Worm (Caenorhabditis elegans) whole organism, L4 larva: ENCODE results near the gene F19G12.9.

Source experiments
- D1046.2 ChIP-seq: fragments of 200-800 bp; sonication (Bioruptor generic); IDR thresholded peaks from 2 replicates; pipeline ENCODE4 v1.3.6; 2022; ENCODE audit warnings: missing genetic modification characterization, missing compliant biosample characterization
- F26F4.8 ChIP-seq: fragments of 200-800 bp; sonication (Bioruptor generic); conservative IDR thresholded peaks from 2 replicates; pipeline ENCODE4 v1.3.6; 2022; ENCODE audit warnings: missing genetic modification characterization, missing compliant biosample characterization
- F44E2.7 ChIP-seq: fragments of 200-800 bp; sonication (Bioruptor generic); IDR thresholded peaks from 2 replicates; pipeline ENCODE4 v2.1.2; 2022; ENCODE audit warnings: missing genetic modification characterization, missing compliant biosample characterization
- T26A8.4 ChIP-seq: fragments of 200-800 bp; sonication (Bioruptor generic); IDR thresholded peaks from 2 replicates; pipeline ENCODE4 v1.3.6; 2022; ENCODE audit warnings: missing genetic modification characterization, missing compliant biosample characterization
- Y105C5A.15 ChIP-seq: fragments of 200-800 bp; sonication (Bioruptor generic); IDR thresholded peaks from 2 replicates; pipeline ENCODE4 v1.3.6; 2022; ENCODE audit warnings: missing genetic modification characterization, missing compliant biosample characterization
- Y48G9A.11 ChIP-seq: fragments of 200-800 bp; sonication (Bioruptor generic); IDR thresholded peaks from 2 replicates; pipeline ENCODE4 v1.3.6; 2022; ENCODE audit warnings: missing genetic modification reagents, missing genetic modification characterization, missing compliant biosample characterization
- Y75B8A.6 ChIP-seq: fragments of 200-800 bp; sonication (Bioruptor generic); IDR thresholded peaks from 2 replicates; pipeline ENCODE4 v1.3.6; 2022; ENCODE audit warnings: missing genetic modification reagents, missing genetic modification characterization, missing compliant biosample characterization
- ZK337.2 ChIP-seq: fragments of 200-800 bp; sonication (Bioruptor generic); IDR thresholded peaks from 2 replicates; pipeline ENCODE4 v1.3.6; 2022; ENCODE audit warnings: missing genetic modification reagents, missing genetic modification characterization, missing compliant biosample characterization
- ZK546.5 ChIP-seq, 2 experiments: sonication (generic microtip); optimal IDR thresholded peaks; 2 replicates each; lab custom pipeline; 2017; ENCODE audit warnings: missing biosample characterization in 2 of 2, missing genetic modification characterization in 2 of 2
- aly-2 ChIP-seq: sonication (generic microtip); optimal IDR thresholded peaks from 2 replicates; lab custom pipeline; 2018; ENCODE audit warnings: missing biosample characterization, missing genetic modification characterization
- ceh-28 ChIP-seq: fragments of 150-350 bp; optimal IDR thresholded peaks from 2 replicates; lab custom pipeline; 2014; ENCODE audit warnings: missing biosample characterization, missing genetic modification reagents, missing genetic modification characterization
- ceh-62 ChIP-seq: sonication (generic microtip); optimal IDR thresholded peaks from 2 replicates; lab custom pipeline; 2017; ENCODE audit warnings: missing biosample characterization, missing genetic modification characterization
- ceh-82 ChIP-seq: sonication (generic microtip); optimal IDR thresholded peaks from 2 replicates; lab custom pipeline; 2017; ENCODE audit warnings: missing biosample characterization, missing genetic modification characterization
- dmd-6 ChIP-seq: fragments of 200-800 bp; sonication (Bioruptor generic); IDR thresholded peaks from 2 replicates; pipeline ENCODE4 v1.3.6; 2022; ENCODE audit warnings: missing genetic modification reagents, missing genetic modification characterization, missing compliant biosample characterization
- dmd-8 ChIP-seq: fragments of 200-800 bp; sonication (Bioruptor generic); IDR thresholded peaks from 2 replicates; pipeline ENCODE4 v1.3.6; 2022; ENCODE audit warnings: missing genetic modification characterization, missing compliant biosample characterization
- dpl-1 ChIP-seq: fragments of 150-350 bp; optimal IDR thresholded peaks from 2 replicates; lab custom pipeline; 2014; ENCODE audit warnings: missing biosample characterization, missing genetic modification reagents, missing genetic modification characterization
- dve-1 ChIP-seq: sonication (generic microtip); optimal IDR thresholded peaks from 2 replicates; lab custom pipeline; 2017; ENCODE audit warnings: antibody characterized with exemption, mild to moderate bottlenecking, missing genetic modification characterization, missing compliant biosample characterization; ENCODE audit not compliant: insufficient read depth
- egl-27 ChIP-seq: sonication (generic microtip); optimal IDR thresholded peaks from 3 replicates; lab custom pipeline; 2017; ENCODE audit warnings: missing biosample characterization, missing genetic modification reagents, missing genetic modification characterization
- fos-1 ChIP-seq: fragments of 150-350 bp; optimal IDR thresholded peaks from 2 replicates; lab custom pipeline; 2014; ENCODE audit warnings: missing biosample characterization, missing genetic modification characterization
- gei-8 ChIP-seq: fragments of 200-800 bp; sonication (Bioruptor generic); optimal IDR thresholded peaks from 2 replicates; lab custom pipeline; 2018; ENCODE audit warnings: mild to moderate bottlenecking, missing genetic modification characterization, missing compliant biosample characterization
- hlh-11 ChIP-seq: fragments of 200-800 bp; sonication (Bioruptor generic); optimal IDR thresholded peaks from 2 replicates; lab custom pipeline; 2018; ENCODE audit warnings: mild to moderate bottlenecking, missing genetic modification characterization, missing compliant biosample characterization
- hlh-30 ChIP-seq: sonication (generic microtip); optimal IDR thresholded peaks from 2 replicates; lab custom pipeline; 2017; ENCODE audit warnings: antibody characterized with exemption, mild to moderate bottlenecking, missing genetic modification characterization, missing compliant biosample characterization; ENCODE audit not compliant: insufficient read depth
- lin-1 ChIP-seq: fragments of 200-800 bp; sonication (Bioruptor generic); IDR thresholded peaks from 2 replicates; pipeline ENCODE4 v1.3.6; 2022; ENCODE audit warnings: missing genetic modification reagents, missing genetic modification characterization, missing compliant biosample characterization
- lin-15B ChIP-seq: fragments of 150-350 bp; sonication (generic microtip); optimal IDR thresholded peaks from 3 replicates; lab custom pipeline; 2014; ENCODE audit warnings: missing biosample characterization, missing genetic modification characterization
- lin-29 ChIP-seq: fragments of 200-800 bp; sonication (Bioruptor generic); IDR thresholded peaks from 2 replicates; pipeline ENCODE4 v1.3.6; 2022; ENCODE audit warnings: missing genetic modification reagents, missing genetic modification characterization, missing compliant biosample characterization
- lir-3 ChIP-seq: sonication (generic microtip); optimal IDR thresholded peaks from 2 replicates; lab custom pipeline; 2016; ENCODE audit warnings: mild to moderate bottlenecking, missing genetic modification characterization, missing compliant biosample characterization
- madf-5 ChIP-seq, 2 experiments: fragments of 200-800 bp; sonication (Bioruptor generic); IDR thresholded peaks; 2 replicates each; pipeline ENCODE4 v1.3.6; 2022; ENCODE audit warnings: missing compliant biosample characterization in 2 of 2, missing genetic modification characterization in 2 of 2
- mep-1 ChIP-seq: fragments of 150-350 bp; sonication (generic microtip); optimal IDR thresholded peaks from 3 replicates; lab custom pipeline; 2014; ENCODE audit warnings: missing biosample characterization, missing genetic modification characterization
- mxl-3 ChIP-seq: fragments of 200-800 bp; sonication (Bioruptor generic); optimal IDR thresholded peaks from 2 replicates; lab custom pipeline; 2018; ENCODE audit warnings: mild to moderate bottlenecking, missing genetic modification characterization, missing compliant biosample characterization
- nhr-102 ChIP-seq: sonication (generic microtip); optimal IDR thresholded peaks from 2 replicates; lab custom pipeline; 2016; ENCODE audit warnings: mild to moderate bottlenecking, missing genetic modification characterization, moderate library complexity, missing compliant biosample characterization
- nhr-11 ChIP-seq: fragments of 150-350 bp; optimal IDR thresholded peaks from 2 replicates; lab custom pipeline; 2014; ENCODE audit warnings: missing biosample characterization, missing genetic modification characterization
- nhr-111 ChIP-seq: fragments of 200-800 bp; sonication (Bioruptor generic); optimal IDR thresholded peaks from 2 replicates; lab custom pipeline; 2018; ENCODE audit warnings: mild to moderate bottlenecking, missing genetic modification characterization, missing compliant biosample characterization
- nhr-25 ChIP-seq: sonication (generic microtip); optimal IDR thresholded peaks from 2 replicates; lab custom pipeline; 2017; ENCODE audit warnings: missing genetic modification characterization, mild to moderate bottlenecking, missing compliant biosample characterization, antibody characterized with exemption, moderate library complexity, borderline replicate concordance; ENCODE audit not compliant: insufficient read depth
- nhr-28 ChIP-seq: fragments of 150-350 bp; optimal IDR thresholded peaks from 2 replicates; lab custom pipeline; 2014; ENCODE audit warnings: missing biosample characterization, missing genetic modification characterization
- nhr-41 ChIP-seq: fragments of 200-800 bp; sonication (Bioruptor generic); IDR thresholded peaks from 2 replicates; pipeline ENCODE4 v1.3.6; 2022; ENCODE audit warnings: missing genetic modification reagents, missing genetic modification characterization, missing compliant biosample characterization
- nhr-42 ChIP-seq: fragments of 200-800 bp; sonication (Bioruptor generic); IDR thresholded peaks from 2 replicates; pipeline ENCODE4 v1.3.6; 2022; ENCODE audit warnings: missing genetic modification characterization, missing compliant biosample characterization
- nhr-48 ChIP-seq: sonication (generic microtip); optimal IDR thresholded peaks from 2 replicates; lab custom pipeline; 2016; ENCODE audit warnings: mild to moderate bottlenecking, missing genetic modification characterization, missing compliant biosample characterization
- nhr-6 ChIP-seq: fragments of 150-350 bp; optimal IDR thresholded peaks from 2 replicates; lab custom pipeline; 2014; ENCODE audit warnings: missing biosample characterization, missing genetic modification characterization
- pqm-1 ChIP-seq: sonication (generic microtip); optimal IDR thresholded peaks from 2 replicates; lab custom pipeline; 2017; ENCODE audit warnings: missing biosample characterization, missing genetic modification characterization
- saeg-2 ChIP-seq: fragments of 200-800 bp; sonication (Bioruptor generic); IDR thresholded peaks from 2 replicates; pipeline ENCODE4 v1.3.6; 2022; ENCODE audit warnings: missing genetic modification reagents, missing genetic modification characterization, missing compliant biosample characterization
- sdz-12 ChIP-seq: fragments of 200-800 bp; sonication (Bioruptor generic); optimal IDR thresholded peaks from 2 replicates; lab custom pipeline; 2018; ENCODE audit warnings: mild to moderate bottlenecking, missing genetic modification characterization, missing compliant biosample characterization
- set-16 ChIP-seq: fragments of 200-800 bp; sonication (Bioruptor generic); IDR thresholded peaks from 2 replicates; pipeline ENCODE4 v1.3.6; 2022; ENCODE audit warnings: missing genetic modification reagents, missing genetic modification characterization, missing compliant biosample characterization
- skn-1 ChIP-seq: fragments of 150-350 bp; optimal IDR thresholded peaks from 2 replicates; lab custom pipeline; 2014; ENCODE audit warnings: missing biosample characterization, missing genetic modification characterization
- snpc-4 ChIP-seq: fragments of 150-350 bp; optimal IDR thresholded peaks from 2 replicates; lab custom pipeline; 2014; ENCODE audit warnings: missing biosample characterization, missing genetic modification characterization
- tra-1 ChIP-seq: fragments of 200-800 bp; sonication (Bioruptor generic); IDR thresholded peaks from 2 replicates; pipeline ENCODE4 v1.3.6; 2022; ENCODE audit warnings: missing genetic modification reagents, missing genetic modification characterization, missing compliant biosample characterization
- unc-130 ChIP-seq: sonication (generic microtip); optimal IDR thresholded peaks from 2 replicates; lab custom pipeline; 2016; ENCODE audit warnings: missing genetic modification reagents, missing genetic modification characterization, missing compliant biosample characterization
- unc-62 ChIP-seq, 3 experiments: fragments of 150-350 bp in 1 of 3; sonication (generic microtip); optimal IDR thresholded peaks in 2 of 3; peaks in 1 of 3; 1 replicate in 1 of 3; 2 replicates in 2 of 3; lab custom pipeline; 2014 to 2017; ENCODE audit warnings: missing biosample characterization in 3 of 3, missing genetic modification characterization in 3 of 3, missing genetic modification reagents in 3 of 3, missing genotype in 1 of 3
- vab-7 ChIP-seq: fragments of 200-800 bp; sonication (Bioruptor generic); IDR thresholded peaks from 2 replicates; pipeline ENCODE4 v1.3.6; 2022; ENCODE audit warnings: missing genetic modification reagents, missing genetic modification characterization, missing compliant biosample characterization
- zfp-2 ChIP-seq: sonication (generic microtip); optimal IDR thresholded peaks from 2 replicates; lab custom pipeline; 2016; ENCODE audit warnings: mild to moderate bottlenecking, missing genetic modification characterization, missing compliant biosample characterization
- zfp-3 ChIP-seq: fragments of 200-800 bp; sonication (Bioruptor generic); conservative IDR thresholded peaks from 2 replicates; pipeline ENCODE4 v1.3.6; 2022; ENCODE audit warnings: missing genetic modification reagents, missing genetic modification characterization, missing compliant biosample characterization
- zip-2 ChIP-seq: fragments of 150-350 bp; optimal IDR thresholded peaks from 2 replicates; lab custom pipeline; 2014; ENCODE audit warnings: missing biosample characterization, missing genetic modification characterization

F19G12.9 gene

DNA sequence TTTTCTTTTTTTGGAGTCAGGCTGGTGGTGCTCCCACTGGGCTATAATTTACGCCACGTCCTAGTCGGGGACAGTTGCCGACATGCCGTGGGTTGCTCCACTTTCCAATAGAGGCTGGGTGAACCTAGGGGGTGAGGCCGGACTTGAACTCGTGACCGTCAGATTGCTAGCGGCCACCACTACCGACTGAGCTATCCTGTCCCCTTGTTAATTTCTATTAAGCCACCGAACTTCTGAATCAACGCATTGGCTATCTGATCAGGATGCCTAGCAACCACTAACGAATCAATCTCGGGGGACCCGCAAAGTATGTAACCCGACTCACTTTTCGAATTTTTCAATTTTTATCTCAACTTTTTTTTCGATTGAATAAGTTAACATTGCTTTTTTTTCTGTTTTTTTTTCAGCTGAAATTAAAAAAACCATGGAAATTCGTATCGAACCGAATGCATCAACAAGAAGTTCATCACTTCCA lies 32.1 kb upstream of the F19G12.9 start, which contains the start of gene F56C3.1 (continued):
- TF ChIP-seq Y105C5A.15 (GFP tag; lab: Robert Waterston, UW) (no peak), fos-1 (no peak), set-16 (GFP tag; lab: Robert Waterston, UW) (peak; percentile 39; the same call in 1 of the 2 replicates), Y75B8A.6 (no peak), dpl-1 (GFP tag; lab: Kevin White, UChicago) (no peak), hlh-11 (tag; lab: Kevin White, UChicago) (peak; percentile 3), nhr-25 (tag; lab: Kevin White, UChicago) (no peak), ZK546.5 (tag; optimal IDR thresholded peaks at IDR 0.05; lab: Kevin White, UChicago) (no peak), dve-1 (no peak), snpc-4 (tag; lab: Kevin White, UChicago) (no peak), nhr-102 (tag; lab: Kevin White, UChicago) (peak; percentile 34), nhr-11 (tag; lab: Kevin White, UChicago) (no peak), dmd-8 (GFP tag; lab: Robert Waterston, UW) (no peak), lir-3 (tag; lab: Kevin White, UChicago) (no peak), gei-8 (GFP tag; lab: Kevin White, UChicago) (no peak), nhr-41 (no peak), F44E2.7 (no peak), ceh-82 (tag; lab: Kevin White, UChicago) (no peak), lin-15B (tag; lab: Kevin White, UChicago) (no peak), nhr-48 (no peak), nhr-6 (tag; lab: Kevin White, UChicago) (no peak), saeg-2 (GFP tag; lab: Robert Waterston, UW) (no peak), hlh-30 (tag; lab: Kevin White, UChicago) (no peak), skn-1 (tag; lab: Kevin White, UChicago) (no peak), ceh-28 (tag; lab: Kevin White, UChicago) (no peak), vab-7 (GFP tag; lab: Robert Waterston, UW) (no peak), unc-130 (GFP tag; lab: Kevin White, UChicago) (no peak), lin-29 (GFP tag; lab: Robert Waterston, UW) (no peak), egl-27 (tag; lab: Kevin White, UChicago) (no peak), mxl-3 (no peak), sdz-12 (no peak), Y48G9A.11 (GFP tag; lab: Robert Waterston, UW) (no peak), ceh-62 (tag; lab: Kevin White, UChicago) (no peak), tra-1 (GFP tag; lab: Robert Waterston, UW) (no peak), nhr-42 (GFP tag; lab: Robert Waterston, UW) (peak; percentile 55; the same call in 1 of the 2 replicates), unc-62 (GFP tag; optimal IDR thresholded peaks at IDR 0.05 in 1 of 2; lab: Kevin White, UChicago) (no peak), unc-62 (tag; optimal IDR thresholded peaks at IDR 0.05; lab: Kevin White, UChicago) (no peak), lin-1 (GFP tag; lab: Robert Waterston, UW) (no peak), zip-2 (tag; lab: Kevin White, UChicago) (no peak), mep-1 (no peak), F26F4.8 (GFP tag; lab: Robert Waterston, UW) (no peak), madf-5 (GFP tag; IDR thresholded peaks at IDR 0.05; lab: Robert Waterston, UW) (no peak), zfp-2 (tag; lab: Kevin White, UChicago) (no peak), T26A8.4 (no peak), nhr-111 (no peak), pqm-1 (tag; lab: Kevin White, UChicago) (no peak), ZK337.2 (GFP tag; lab: Robert Waterston, UW) (0 out of 2 replicates have a peak, but pooled peaks have one; percentile 29), D1046.2 (GFP tag; lab: Robert Waterston, UW) (no peak), dmd-6 (GFP tag; lab: Robert Waterston, UW) (0 out of 2 replicates have a peak, but pooled peaks have one; percentile 15), aly-2 (no peak), zfp-3 (no peak), nhr-28 (no peak)
